Fruit fly (Drosophila melanogaster): ENCODE data around the gene CG13855.

CG13855 gene

DNA sequence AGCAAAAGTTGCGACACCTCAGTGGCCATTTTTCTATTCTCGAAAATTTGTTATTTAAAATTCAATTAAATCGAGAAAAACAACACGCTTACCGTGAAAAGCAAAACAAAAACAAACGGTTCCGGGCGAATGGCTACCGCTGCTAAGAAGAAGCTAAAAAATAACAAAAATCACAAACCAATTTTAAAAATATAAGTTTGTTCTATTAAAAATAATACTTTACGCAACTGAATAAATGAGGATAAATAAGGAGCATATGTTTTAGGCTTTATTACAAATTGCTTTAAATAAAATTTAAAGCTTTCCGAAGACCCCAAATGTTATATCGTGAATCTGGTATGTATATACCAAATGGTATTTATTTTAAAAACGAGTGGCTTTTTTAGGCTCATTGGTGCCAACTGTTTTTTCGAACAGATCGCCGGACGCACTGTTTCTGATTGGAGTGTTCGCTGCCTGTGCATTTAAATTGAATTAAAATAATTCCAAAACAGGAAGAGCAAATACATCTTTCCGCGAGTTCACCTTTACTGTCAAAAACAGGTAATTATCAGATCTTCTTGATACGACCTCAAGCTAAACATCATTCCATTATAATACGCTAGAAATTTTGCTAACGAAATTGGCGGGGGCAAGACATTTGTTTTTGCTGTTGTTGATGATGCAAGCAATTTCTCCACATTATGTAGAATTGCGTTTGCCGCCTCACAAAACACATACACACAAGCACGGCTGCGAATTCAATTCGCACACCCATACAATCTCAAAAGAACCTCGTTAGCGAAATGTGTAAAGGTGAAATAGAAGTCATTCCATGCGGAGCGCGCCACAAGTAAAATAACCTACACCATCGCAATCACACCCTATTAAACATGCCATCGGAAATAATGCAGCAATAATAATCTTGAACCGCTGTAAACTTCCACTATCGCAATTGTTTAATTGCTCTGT lies 38.3 kb upstream of the CG13855 start, which contains the start of the genes Polr3F and PyK (continued):
- no peak for TF ChIP-seq Fer1 (GFP tag; optimal IDR thresholded peaks at IDR 0.05)
- no peak for TF ChIP-seq br (optimal IDR thresholded peaks at IDR 0.05)
- peak; percentile 66 for TF ChIP-seq CG15514 (GFP tag; optimal IDR thresholded peaks at IDR 0.05)
- no peak for TF ChIP-seq cad (GFP tag; optimal IDR thresholded peaks at IDR 0.05)
- peak; percentile 34 for TF ChIP-seq CG18262 (tag; optimal IDR thresholded peaks at IDR 0.05)
- TF ChIP-seq CG2712 (tag; optimal IDR thresholded peaks at IDR 0.05): peak; percentile 56
- peak; percentile 7 for TF ChIP-seq CG9817 (tag; optimal IDR thresholded peaks at IDR 0.05)
- no peak for TF ChIP-seq ham (GFP tag; IDR thresholded peaks at IDR 0.05)
- TF ChIP-seq CG14014 (GFP tag; IDR thresholded peaks at IDR 0.05): peak; percentile 48; the same call in 1 of the 2 replicates
- no peak for TF ChIP-seq repo (GFP tag; optimal IDR thresholded peaks at IDR 0.05)
- TF ChIP-seq Xbp1 (GFP tag; optimal IDR thresholded peaks at IDR 0.05): peak; percentile 30
- TF ChIP-seq bbx (GFP tag; IDR thresholded peaks at IDR 0.05; ENCODE audit: partially characterized antibody): no peak
- no peak for TF ChIP-seq CTCF (GFP tag; optimal IDR thresholded peaks at IDR 0.05)
- no peak for TF ChIP-seq sd (tag; optimal IDR thresholded peaks at IDR 0.05)
- TF ChIP-seq dysf (GFP tag; IDR thresholded peaks at IDR 0.05): no peak
- TF ChIP-seq CG17829 (tag; optimal IDR thresholded peaks at IDR 0.05): peak; percentile 26
- no peak for TF ChIP-seq Hr39 (optimal IDR thresholded peaks at IDR 0.05)
- no peak for TF ChIP-seq Doc2 (GFP tag; IDR thresholded peaks at IDR 0.05)
- no peak for TF ChIP-seq oc (tag; optimal IDR thresholded peaks at IDR 0.05)
- TF ChIP-seq CG11093 (GFP tag; IDR thresholded peaks at IDR 0.05): no peak
- TF ChIP-seq Bgb (GFP tag; IDR thresholded peaks at IDR 0.05; ENCODE audit: partially characterized antibody): no peak
- TF ChIP-seq CG3407 (GFP tag; optimal IDR thresholded peaks at IDR 0.05): no peak
- TF ChIP-seq CG10147 (GFP tag; optimal IDR thresholded peaks at IDR 0.05): peak; percentile 14
- TF ChIP-seq CG5953 (GFP tag; IDR thresholded peaks at IDR 0.05): no peak
- no peak for TF ChIP-seq Elba2 (GFP tag; optimal IDR thresholded peaks at IDR 0.05)
- TF ChIP-seq Hr3 (GFP tag; optimal IDR thresholded peaks at IDR 0.05): no peak
- peak; percentile 15 for TF ChIP-seq CG2202 (tag; optimal IDR thresholded peaks at IDR 0.05)
- peak; percentile 32 for TF ChIP-seq CG2116 (GFP tag; optimal IDR thresholded peaks at IDR 0.05)
- no peak for TF ChIP-seq CG10543 (GFP tag; optimal IDR thresholded peaks at IDR 0.05)
- TF ChIP-seq CG13296 (GFP tag; optimal IDR thresholded peaks at IDR 0.05): peak; percentile 4
- TF ChIP-seq ab (GFP tag; optimal IDR thresholded peaks at IDR 0.05): no peak
- TF ChIP-seq C15 (GFP tag; IDR thresholded peaks at IDR 0.05): no peak
- peak; percentile 44 for TF ChIP-seq sug (tag; optimal IDR thresholded peaks at IDR 0.05)
- TF ChIP-seq nau (GFP tag; optimal IDR thresholded peaks at IDR 0.05): no peak
- peak; percentile 66 for TF ChIP-seq Dp (GFP tag; optimal IDR thresholded peaks at IDR 0.05)
- peak; percentile 50 for TF ChIP-seq BEAF-32 (GFP tag; optimal IDR thresholded peaks at IDR 0.05)
- TF ChIP-seq sens-2 (GFP tag; IDR thresholded peaks at IDR 0.05): no peak
- no peak for TF ChIP-seq odd (GFP tag; optimal IDR thresholded peaks at IDR 0.05)
- no peak for TF ChIP-seq Vsx1 (GFP tag; optimal IDR thresholded peaks at IDR 0.05)
- no peak for TF ChIP-seq Trl (optimal IDR thresholded peaks at IDR 0.05)
- no peak for TF ChIP-seq Trl (GFP tag; optimal IDR thresholded peaks at IDR 0.05)
- no peak; the same call in 1 of the 2 replicates for TF ChIP-seq Ada2b (GFP tag; IDR thresholded peaks at IDR 0.05)
- TF ChIP-seq CG4424 (GFP tag; optimal IDR thresholded peaks at IDR 0.05): no peak
- no peak for TF ChIP-seq tx (GFP tag; optimal IDR thresholded peaks at IDR 0.05)
- TF ChIP-seq Camta (GFP tag; optimal IDR thresholded peaks at IDR 0.05): peak; percentile 46
- TF ChIP-seq Lim3 (GFP tag; IDR thresholded peaks at IDR 0.05): no peak
